Fruit fly (Drosophila melanogaster) whole organism, pupa: ENCODE measurements around the gene CG33298.

Experiments used
- CG10348 ChIP-seq: fragments of 200-800 bp; sonication (Bioruptor generic); IDR thresholded peaks from 2 replicates; pipeline ENCODE4 v1.3.6; 2022; ENCODE audit warnings: missing biosample characterization, missing genetic modification characterization
- CG12605 ChIP-seq: fragments of 200-800 bp; sonication (Bioruptor generic); IDR thresholded peaks from 2 replicates; pipeline ENCODE4 v1.3.6; 2022; ENCODE audit warnings: missing biosample characterization, missing genetic modification characterization
- CG13204 ChIP-seq: fragments of 200-800 bp; sonication (Bioruptor generic); optimal IDR thresholded peaks from 2 replicates; lab custom pipeline; 2018; ENCODE audit warnings: missing biosample characterization, mild to moderate bottlenecking, missing genetic modification characterization, moderate library complexity
- CG14655 ChIP-seq: fragments of 200-800 bp; sonication (Bioruptor generic); optimal IDR thresholded peaks from 3 replicates; lab custom pipeline; 2017; ENCODE audit warnings: mild to moderate bottlenecking, missing biosample characterization, missing genetic modification reagents, missing genetic modification characterization
- CG15710 ChIP-seq: fragments of 200-800 bp; sonication (Bioruptor generic); optimal IDR thresholded peaks from 2 replicates; lab custom pipeline; 2018; ENCODE audit warnings: missing biosample characterization, mild to moderate bottlenecking, missing genetic modification characterization, moderate library complexity
- CG17806 ChIP-seq: fragments of 200-800 bp; sonication (Bioruptor generic); optimal IDR thresholded peaks from 2 replicates; lab custom pipeline; 2018; ENCODE audit warnings: missing biosample characterization, mild to moderate bottlenecking, missing genetic modification characterization, moderate library complexity
- CG32121 ChIP-seq: fragments of 200-800 bp; sonication (Bioruptor generic); IDR thresholded peaks from 2 replicates; pipeline ENCODE4 v1.3.6; 2022; ENCODE audit warnings: missing biosample characterization, missing genetic modification characterization
- CG34367 ChIP-seq: fragments of 200-800 bp; sonication (Bioruptor generic); optimal IDR thresholded peaks from 2 replicates; lab custom pipeline; 2018; ENCODE audit warnings: missing biosample characterization, mild to moderate bottlenecking, missing genetic modification characterization
- CG4496 ChIP-seq: fragments of 200-800 bp; sonication (Bioruptor generic); IDR thresholded peaks from 3 replicates; pipeline ENCODE4 v1.3.6; 2022; ENCODE audit warnings: missing biosample characterization, missing genetic modification characterization
- CG8159 ChIP-seq: fragments of 200-800 bp; sonication (Bioruptor generic); optimal IDR thresholded peaks from 3 replicates; lab custom pipeline; 2018; ENCODE audit warnings: missing biosample characterization, mild to moderate bottlenecking, missing genetic modification characterization, moderate library complexity
- CG8301 ChIP-seq: fragments of 200-800 bp; sonication (Bioruptor generic); optimal IDR thresholded peaks from 2 replicates; lab custom pipeline; 2018; ENCODE audit warnings: missing biosample characterization, mild to moderate bottlenecking, missing genetic modification characterization
- CG9948 ChIP-seq: fragments of 200-800 bp; sonication (Bioruptor generic); optimal IDR thresholded peaks from 2 replicates; lab custom pipeline; 2018; ENCODE audit warnings: missing biosample characterization, mild to moderate bottlenecking, missing genetic modification characterization, moderate library complexity
- D1 ChIP-seq: fragments of 200-800 bp; sonication (Bioruptor generic); optimal IDR thresholded peaks from 2 replicates; lab custom pipeline; 2018; ENCODE audit warnings: missing biosample characterization, mild to moderate bottlenecking, missing genetic modification characterization, moderate library complexity
- EcR ChIP-seq: fragments of 200-800 bp; sonication (Bioruptor generic); optimal IDR thresholded peaks from 3 replicates; lab custom pipeline; 2019; ENCODE audit warnings: missing biosample characterization, missing genetic modification characterization, mild to moderate bottlenecking, moderate library complexity, missing genetic modification reagents
- Ets98B ChIP-seq: fragments of 200-800 bp; sonication (Bioruptor generic); IDR thresholded peaks from 2 replicates; pipeline ENCODE4 v1.3.6; 2022; ENCODE audit warnings: missing biosample characterization, missing genetic modification characterization
- Pif1A ChIP-seq: fragments of 200-800 bp; sonication (Bioruptor generic); optimal IDR thresholded peaks from 3 replicates; lab custom pipeline; 2016; ENCODE audit warnings: missing biosample characterization, missing genetic modification characterization
- Pif1B ChIP-seq: fragments of 200-800 bp; sonication (Bioruptor generic); optimal IDR thresholded peaks from 3 replicates; lab custom pipeline; 2016; ENCODE audit warnings: missing biosample characterization, missing genetic modification characterization
- Snoo ChIP-seq: fragments of 200-800 bp; sonication (Bioruptor generic); optimal IDR thresholded peaks from 3 replicates; lab custom pipeline; 2017; ENCODE audit warnings: missing biosample characterization, mild to moderate bottlenecking, missing genetic modification characterization, inconsistent platforms
- fd96Ca ChIP-seq: fragments of 200-800 bp; sonication (Bioruptor generic); IDR thresholded peaks from 3 replicates; pipeline ENCODE4 v1.3.6; 2022; ENCODE audit warnings: missing biosample characterization, missing genetic modification characterization
- gl ChIP-seq: fragments of 200-800 bp; sonication (Bioruptor generic); optimal IDR thresholded peaks from 2 replicates; lab custom pipeline; 2018; ENCODE audit warnings: missing biosample characterization, mild to moderate bottlenecking, missing genetic modification characterization
- rn ChIP-seq: fragments of 200-800 bp; sonication (Bioruptor generic); IDR thresholded peaks from 2 replicates; pipeline ENCODE4 v1.3.6; 2022; ENCODE audit warnings: missing biosample characterization, missing genetic modification characterization

CG33298 gene

dm6 chr2L:9526518-9526917 lies 31.2 kb downstream of the CG33298 start:
- TF ChIP-seq D1 (tag; lab: Kevin White, UChicago) = no peak
- no peak for TF ChIP-seq CG32121
- no peak for TF ChIP-seq CG10348 (GFP tag; lab: Robert Waterston, UW)
- TF ChIP-seq CG9948 (tag; lab: Kevin White, UChicago) = no peak
- no peak for TF ChIP-seq rn (GFP tag; lab: Robert Waterston, UW)
- no peak for TF ChIP-seq CG34367
- no peak for TF ChIP-seq gl (tag; lab: Kevin White, UChicago)
- TF ChIP-seq EcR (GFP tag; lab: Kevin White, UChicago) = no peak
- no peak for TF ChIP-seq Snoo (tag; lab: Kevin White, UChicago)
- TF ChIP-seq CG17806 (tag; lab: Kevin White, UChicago) = no peak
- TF ChIP-seq CG8301 (tag; lab: Kevin White, UChicago) = no peak
- TF ChIP-seq Pif1A (GFP tag; lab: Kevin White, UChicago) = no peak
- no peak for TF ChIP-seq fd96Ca (GFP tag; lab: Robert Waterston, UW)
- no peak for TF ChIP-seq Ets98B
- TF ChIP-seq CG8159 = no peak
- TF ChIP-seq CG13204 (GFP tag; lab: Kevin White, UChicago) = no peak
- TF ChIP-seq CG4496 (GFP tag; lab: Robert Waterston, UW) = no peak
- TF ChIP-seq CG15710 (tag; lab: Kevin White, UChicago) = no peak
- no peak for TF ChIP-seq CG14655 (GFP tag; lab: Kevin White, UChicago)
- TF ChIP-seq CG12605 = no peak

DNA sequence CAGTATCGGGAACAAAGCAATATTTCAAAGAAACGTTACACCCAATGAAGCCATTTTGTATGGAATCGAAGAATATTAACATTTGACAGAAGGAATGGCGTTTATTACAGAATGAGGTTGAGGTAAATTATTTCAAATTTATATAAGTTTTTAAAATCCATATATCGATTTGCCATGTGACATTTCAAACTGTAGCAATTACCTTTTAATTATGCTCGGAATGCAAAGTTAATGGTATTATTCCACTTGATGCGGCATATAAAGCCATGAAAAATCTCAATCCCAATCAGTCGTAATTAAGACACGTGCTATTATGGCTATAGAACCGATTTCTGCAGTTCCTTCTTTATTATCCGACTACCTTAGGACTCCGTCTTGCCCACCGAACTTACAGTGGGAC lies 32.9 kb downstream of the CG33298 start, which contains the start of gene CG31883:
CG31883 (plus strand) TSS at position 301 of the 400 bp plus-strand sequence.
- TF ChIP-seq Pif1B = no peak
- no peak for TF ChIP-seq CG17806 (tag; lab: Kevin White, UChicago)
- no peak for TF ChIP-seq Ets98B
- TF ChIP-seq CG4496 (GFP tag; lab: Robert Waterston, UW) = no peak
- TF ChIP-seq CG12605 = no peak
- TF ChIP-seq CG8159 = no peak
- no peak for TF ChIP-seq CG14655 (GFP tag; lab: Kevin White, UChicago)
- TF ChIP-seq rn (GFP tag; lab: Robert Waterston, UW) = no peak
- no peak for TF ChIP-seq Pif1A (GFP tag; lab: Kevin White, UChicago)

dm6 chr2L:9529858-9530378 lies 34.6 kb downstream of the CG33298 start:
- TF ChIP-seq CG12605 (no peak), CG10348 (GFP tag; lab: Robert Waterston, UW) (no peak), CG32121 (no peak), CG14655 (GFP tag; lab: Kevin White, UChicago) (peak; percentile 34), fd96Ca (GFP tag; lab: Robert Waterston, UW) (0 out of 3 replicates have a peak, but pooled peaks have one; percentile 27), CG8159 (no peak), CG9948 (tag; lab: Kevin White, UChicago) (no peak), Snoo (tag; lab: Kevin White, UChicago) (no peak), CG13204 (GFP tag; lab: Kevin White, UChicago) (no peak), rn (GFP tag; lab: Robert Waterston, UW) (no peak), Pif1B (no peak), D1 (tag; lab: Kevin White, UChicago) (no peak), EcR (GFP tag; lab: Kevin White, UChicago) (no peak), Pif1A (GFP tag; lab: Kevin White, UChicago) (no peak), CG15710 (tag; lab: Kevin White, UChicago) (no peak), Ets98B (no peak), CG17806 (tag; lab: Kevin White, UChicago) (no peak), CG34367 (no peak), CG8301 (tag; lab: Kevin White, UChicago) (peak; percentile 6)

dm6 chr2L:9539988-9540573 lies 44.8 kb downstream of the CG33298 start, which contains the start of gene CG17855:
TSS of gene CG17855 (plus strand) at chr2L:9540523.
- TF ChIP-seq CG13204 (GFP tag; lab: Kevin White, UChicago) (no peak), D1 (tag; lab: Kevin White, UChicago) (peak; percentile 86)

DNA sequence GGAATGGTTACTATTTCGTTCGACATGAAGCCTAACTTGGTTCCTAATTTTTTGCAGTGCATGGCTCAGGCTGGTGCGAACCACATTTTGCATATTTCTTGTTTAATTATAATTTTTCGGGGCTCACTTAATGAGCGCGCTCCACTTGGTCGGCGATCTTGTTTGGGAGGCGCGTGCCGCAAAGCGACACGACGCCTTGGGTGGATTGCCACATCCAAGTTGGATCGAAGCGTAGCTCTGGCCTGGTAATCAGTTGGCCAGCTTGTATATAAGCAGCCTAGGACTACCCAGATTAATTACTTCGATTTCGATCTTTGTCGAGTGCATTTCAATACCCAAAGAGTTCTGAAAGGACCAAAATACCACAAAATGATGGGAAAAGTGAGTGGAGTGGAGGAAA lies 47.3 kb downstream of the CG33298 start, which contains the start of gene Cpr30B:
Cpr30B (plus strand) TSS at position 301 of the 400 bp plus-strand sequence.
- TF ChIP-seq CG8159 = no peak
- no peak for TF ChIP-seq CG17806 (tag; lab: Kevin White, UChicago)
- TF ChIP-seq CG15710 (tag; lab: Kevin White, UChicago) = no peak
- TF ChIP-seq Snoo (tag; lab: Kevin White, UChicago) = no peak
- no peak for TF ChIP-seq CG12605
- no peak for TF ChIP-seq EcR (GFP tag; lab: Kevin White, UChicago)
- no peak for TF ChIP-seq CG32121
- no peak for TF ChIP-seq Pif1B
- TF ChIP-seq CG13204 (GFP tag; lab: Kevin White, UChicago) = no peak
- no peak for TF ChIP-seq CG9948 (tag; lab: Kevin White, UChicago)

dm6 chr2L:9543871-9544270 lies 48.6 kb downstream of the CG33298 start, which contains the start of gene CG13113:
TSS of gene CG13113 (plus strand) at chr2L:9544171.
- TF ChIP-seq CG9948 (tag; lab: Kevin White, UChicago) (no peak), CG14655 (GFP tag; lab: Kevin White, UChicago) (no peak), Pif1B (no peak), fd96Ca (GFP tag; lab: Robert Waterston, UW) (no peak), CG12605 (no peak), CG17806 (tag; lab: Kevin White, UChicago) (no peak), CG8301 (tag; lab: Kevin White, UChicago) (no peak), CG32121 (no peak), EcR (GFP tag; lab: Kevin White, UChicago) (no peak), CG15710 (tag; lab: Kevin White, UChicago) (no peak)
